Fruit fly (Drosophila melanogaster): Measurements from ENCODE around the gene Hinfp.

Gene Hinfp

dm6 chrX:618583-618982 is 6.8 kb upstream of the Hinfp start:
- TF ChIP-seq ovo (GFP tag; optimal IDR thresholded peaks at IDR 0.05) (peak; percentile 66), bab1 (GFP tag; optimal IDR thresholded peaks at IDR 0.05) (peak; percentile 27), CG7045 (GFP tag; optimal IDR thresholded peaks at IDR 0.05) (no peak)

DNA sequence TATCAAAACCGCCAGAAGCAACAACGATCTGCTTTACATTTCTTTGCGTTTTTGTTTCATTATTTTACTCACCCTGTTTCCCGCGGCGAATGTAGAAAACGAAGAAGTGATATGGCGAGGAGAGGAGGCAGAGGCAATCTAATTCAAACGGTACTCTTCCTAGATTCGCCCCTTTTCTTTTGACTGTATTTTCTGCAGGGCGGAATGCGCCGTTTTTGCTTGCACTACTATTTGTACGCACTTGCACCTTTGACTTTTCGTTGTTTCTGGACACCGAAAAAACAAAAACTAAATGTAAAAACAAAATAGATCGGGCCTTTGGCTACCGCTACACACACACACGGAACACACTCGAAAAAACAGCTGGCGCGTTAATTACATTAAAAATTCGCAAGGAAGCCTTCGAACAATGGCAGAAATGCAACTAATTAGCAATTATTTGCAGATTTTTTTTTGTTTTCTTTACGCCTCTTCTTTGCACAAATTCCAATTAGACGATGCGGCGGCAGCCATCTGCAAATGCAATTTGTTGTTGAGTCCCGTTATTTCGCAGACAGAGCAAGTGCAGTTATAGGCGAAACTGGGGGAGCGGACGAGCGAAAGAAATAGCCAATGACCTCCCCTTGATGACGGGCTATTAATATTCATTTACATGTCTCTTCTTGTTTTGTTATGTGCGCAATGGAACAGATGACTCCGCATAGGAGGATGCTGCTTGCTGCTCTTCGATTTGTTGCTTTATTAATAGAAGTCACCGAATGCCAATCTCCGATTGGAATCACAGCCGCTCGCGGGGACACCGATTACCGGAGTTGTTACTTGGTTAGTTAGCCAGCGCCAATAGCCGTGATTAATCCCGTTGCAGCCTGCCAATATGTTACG is 5.9 kb upstream of the Hinfp start:
- no peak for TF ChIP-seq toe (GFP tag; optimal IDR thresholded peaks at IDR 0.05)
- peak; percentile 94 for TF ChIP-seq pad (GFP tag; optimal IDR thresholded peaks at IDR 0.05)
- TF ChIP-seq ovo (GFP tag; optimal IDR thresholded peaks at IDR 0.05): peak; percentile 82

DNA sequence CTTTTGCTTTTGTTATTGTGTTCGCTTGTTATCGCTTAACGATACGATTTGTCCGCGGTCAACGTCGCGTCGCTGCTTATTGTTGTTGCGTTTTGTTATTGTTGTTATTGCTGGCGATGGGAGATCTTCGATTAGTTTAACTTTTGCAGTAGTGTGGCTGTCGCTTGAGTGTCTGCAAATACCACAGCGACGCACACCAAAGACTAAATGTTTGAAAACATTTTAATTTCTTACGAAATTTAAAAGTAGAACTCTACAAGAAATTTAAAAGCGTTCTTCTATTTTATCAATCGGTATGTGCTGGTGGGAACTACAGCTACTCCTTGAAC is 5.3 kb upstream of the Hinfp start, which contains the start of gene spdi:
spdi (minus strand) TSS at position 94 of the 329 bp plus-strand sequence.
- TF ChIP-seq toe (GFP tag; optimal IDR thresholded peaks at IDR 0.05) (no peak), cnc (optimal IDR thresholded peaks at IDR 0.05) (no peak), CG33017 (tag; optimal IDR thresholded peaks at IDR 0.05) (no peak), CG11617 (GFP tag; optimal IDR thresholded peaks at IDR 0.05) (no peak), CG7045 (GFP tag; optimal IDR thresholded peaks at IDR 0.05) (no peak), ovo (GFP tag; optimal IDR thresholded peaks at IDR 0.05) (no peak), Crg-1 (GFP tag; optimal IDR thresholded peaks at IDR 0.05) (no peak), Hr96 (GFP tag; optimal IDR thresholded peaks at IDR 0.05) (no peak), CG1620 (GFP tag; optimal IDR thresholded peaks at IDR 0.05) (no peak), CG14711 (tag; optimal IDR thresholded peaks at IDR 0.05) (no peak), CG12768 (GFP tag; optimal IDR thresholded peaks at IDR 0.05) (no peak), bab1 (GFP tag; optimal IDR thresholded peaks at IDR 0.05) (peak; percentile 50), cic (GFP tag; optimal IDR thresholded peaks at IDR 0.05) (no peak), tj (GFP tag; optimal IDR thresholded peaks at IDR 0.05) (peak; percentile 6), pad (GFP tag; optimal IDR thresholded peaks at IDR 0.05) (no peak), Mnt (GFP tag; optimal IDR thresholded peaks at IDR 0.05) (no peak)

DNA sequence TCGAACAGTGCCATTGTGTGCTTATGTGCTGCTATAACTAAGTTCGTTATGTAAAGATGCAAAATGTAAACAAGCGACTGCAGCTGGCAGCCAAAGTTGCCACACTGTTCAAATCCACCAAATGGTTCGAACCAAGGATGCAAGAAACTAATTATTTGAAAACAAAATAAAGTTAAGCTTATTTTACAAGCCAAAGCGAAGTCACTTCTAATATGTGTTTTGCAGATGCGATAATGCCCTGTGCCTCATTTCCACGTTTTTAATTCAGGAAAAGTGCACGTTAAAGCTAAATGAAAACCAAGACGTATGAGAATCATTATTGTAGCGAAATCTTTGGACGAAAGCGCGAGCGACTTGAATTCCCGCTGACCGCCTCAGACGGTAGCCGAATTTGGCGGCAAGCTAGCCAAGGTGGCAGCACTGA is 4.2 kb upstream of the Hinfp start, which contains the start of the genes CG13365 and Vsp37A:
CG13365 (minus strand) TSS at position 84 of the 424 bp plus-strand sequence.
Vsp37A (plus strand) TSS at position 399 of the 424 bp plus-strand sequence.
- TF ChIP-seq CG5204 (GFP tag; optimal IDR thresholded peaks at IDR 0.05): no peak
- peak; percentile 49 for TF ChIP-seq CG7101 (tag; optimal IDR thresholded peaks at IDR 0.05)
- no peak for TF ChIP-seq CG33017 (tag; optimal IDR thresholded peaks at IDR 0.05)
- peak; percentile 1 for TF ChIP-seq CG12768 (GFP tag; optimal IDR thresholded peaks at IDR 0.05)
- peak; percentile 38 for TF ChIP-seq pad (GFP tag; optimal IDR thresholded peaks at IDR 0.05)
- peak; percentile 60 for TF ChIP-seq ovo (GFP tag; optimal IDR thresholded peaks at IDR 0.05)
- peak; percentile 69 for TF ChIP-seq toe (GFP tag; optimal IDR thresholded peaks at IDR 0.05)
- TF ChIP-seq kay (GFP tag; ENCODE audit: borderline replicate concordance): no peak
- TF ChIP-seq CG1620 (GFP tag; optimal IDR thresholded peaks at IDR 0.05): peak; percentile 83
- TF ChIP-seq bab1 (GFP tag; optimal IDR thresholded peaks at IDR 0.05): peak; percentile 47
- TF ChIP-seq cnc (optimal IDR thresholded peaks at IDR 0.05): no peak
- no peak for TF ChIP-seq Hr96 (GFP tag; optimal IDR thresholded peaks at IDR 0.05)
- TF ChIP-seq CG14711 (tag; optimal IDR thresholded peaks at IDR 0.05): peak; percentile 15
- TF ChIP-seq CG11617 (GFP tag; optimal IDR thresholded peaks at IDR 0.05): peak; percentile 78
- TF ChIP-seq Mnt (GFP tag; optimal IDR thresholded peaks at IDR 0.05): peak; percentile 71
- TF ChIP-seq Clk (GFP tag; optimal IDR thresholded peaks at IDR 0.05): no peak
- TF ChIP-seq CG7045 (GFP tag; optimal IDR thresholded peaks at IDR 0.05): peak; percentile 48
- no peak for TF ChIP-seq cic (GFP tag; optimal IDR thresholded peaks at IDR 0.05)
- peak; percentile 69 for TF ChIP-seq Crg-1 (GFP tag; optimal IDR thresholded peaks at IDR 0.05)
- TF ChIP-seq tj (GFP tag; optimal IDR thresholded peaks at IDR 0.05): peak; percentile 41

DNA sequence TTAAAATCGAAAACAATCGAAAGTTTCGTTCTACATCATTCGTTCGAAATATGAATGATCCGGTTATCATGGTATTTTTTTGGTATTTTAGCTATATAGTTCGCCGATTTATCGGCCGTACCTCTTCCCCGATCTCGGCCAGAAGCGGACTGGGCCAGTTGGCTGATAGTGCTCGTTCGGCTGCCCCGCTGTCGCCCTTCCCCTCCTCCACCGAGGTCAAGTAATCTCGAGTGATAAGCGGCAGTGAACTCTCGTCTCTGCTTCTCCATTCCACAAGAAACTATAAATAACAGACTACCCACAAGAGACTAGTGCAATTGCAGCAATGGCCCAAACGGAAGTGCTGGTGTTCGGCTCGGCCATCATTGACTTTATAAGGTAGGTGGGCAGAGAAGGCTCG is 2.0 kb upstream of the Hinfp start, which contains the start of gene CG13369:
CG13369 (plus strand) TSS at position 112 of the 400 bp plus-strand sequence.
- TF ChIP-seq Hr96 (GFP tag; optimal IDR thresholded peaks at IDR 0.05): no peak
- TF ChIP-seq bab1 (GFP tag; optimal IDR thresholded peaks at IDR 0.05): no peak
- no peak for TF ChIP-seq kay (GFP tag; ENCODE audit: borderline replicate concordance)

DNA sequence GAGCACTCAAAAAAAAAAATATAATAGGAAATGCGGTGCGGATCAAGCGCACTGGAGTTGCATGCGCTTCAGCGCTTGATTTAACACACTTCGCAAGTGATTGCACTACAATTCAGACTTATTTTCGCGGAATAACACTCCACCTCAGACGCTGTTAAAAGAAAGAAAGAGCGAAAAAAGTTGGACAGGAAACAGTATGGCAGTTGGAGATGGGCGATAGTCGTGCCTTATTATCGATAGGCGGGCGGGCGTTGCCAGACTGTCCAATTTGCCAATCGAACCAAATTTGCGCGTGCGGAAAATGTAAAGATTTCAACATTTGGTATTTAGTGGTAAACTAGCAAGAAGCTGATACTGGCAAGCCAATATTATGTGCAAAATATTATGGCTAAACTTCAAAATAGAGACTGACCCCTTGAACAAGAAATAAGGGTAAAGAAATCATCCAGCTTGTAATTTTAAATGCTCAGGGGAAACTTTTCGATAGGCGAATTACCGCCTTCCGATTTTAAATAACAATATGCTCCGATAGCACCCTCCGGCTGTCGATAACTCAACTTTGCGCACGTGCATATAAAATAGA is 4.0 kb downstream of the Hinfp start, which contains the start of the genes RpL36 and Mybbp1A:
RpL36 (minus strand) TSS at position 245 of the 583 bp plus-strand sequence.
Mybbp1A (plus strand) TSS at position 535 of the 583 bp plus-strand sequence.
- TF ChIP-seq CG7101 (tag; optimal IDR thresholded peaks at IDR 0.05): peak; percentile 88
- peak; percentile 26 for TF ChIP-seq CG33017 (tag; optimal IDR thresholded peaks at IDR 0.05)
- peak; percentile 90 for TF ChIP-seq Crg-1 (GFP tag; optimal IDR thresholded peaks at IDR 0.05)
- TF ChIP-seq ovo (GFP tag; optimal IDR thresholded peaks at IDR 0.05): peak; percentile 89
- TF ChIP-seq cic (GFP tag; optimal IDR thresholded peaks at IDR 0.05): peak; percentile 33
- no peak for TF ChIP-seq kay (GFP tag; ENCODE audit: borderline replicate concordance)
- TF ChIP-seq Hr96 (GFP tag; optimal IDR thresholded peaks at IDR 0.05): no peak
- TF ChIP-seq tj (GFP tag; optimal IDR thresholded peaks at IDR 0.05): peak; percentile 94
- peak; percentile 30 for TF ChIP-seq CG7045 (GFP tag; optimal IDR thresholded peaks at IDR 0.05)
- peak; percentile 45 for TF ChIP-seq CG12768 (GFP tag; optimal IDR thresholded peaks at IDR 0.05)
- peak; percentile 69 for TF ChIP-seq CG14711 (tag; optimal IDR thresholded peaks at IDR 0.05)
- TF ChIP-seq Mnt (GFP tag; optimal IDR thresholded peaks at IDR 0.05): peak; percentile 97
- peak; percentile 86 for TF ChIP-seq CG1620 (GFP tag; optimal IDR thresholded peaks at IDR 0.05)
- TF ChIP-seq CG5204 (GFP tag; optimal IDR thresholded peaks at IDR 0.05): no peak
- no peak for TF ChIP-seq toe (GFP tag; optimal IDR thresholded peaks at IDR 0.05)
- peak; percentile 81 for TF ChIP-seq pad (GFP tag; optimal IDR thresholded peaks at IDR 0.05)
- TF ChIP-seq bab1 (GFP tag; optimal IDR thresholded peaks at IDR 0.05): peak; percentile 80
- peak; percentile 93 for TF ChIP-seq CG11617 (GFP tag; optimal IDR thresholded peaks at IDR 0.05)
- TF ChIP-seq Clk (GFP tag; optimal IDR thresholded peaks at IDR 0.05): no peak
- no peak for TF ChIP-seq cnc (optimal IDR thresholded peaks at IDR 0.05)
